Worm (Caenorhabditis elegans) whole organism, young adult: ENCODE data around the gene T01D3.3.

ENCODE experiments used
- C06A6.2 ChIP-seq: fragments of 200-800 bp; sonication (Bioruptor generic); conservative IDR thresholded peaks from 2 replicates; pipeline ENCODE4 v1.3.6; 2022; ENCODE audit warnings: missing genetic modification characterization, missing compliant biosample characterization
- D2030.7 ChIP-seq: fragments of 200-800 bp; sonication (Bioruptor generic); IDR thresholded peaks from 2 replicates; pipeline ENCODE4 v1.3.6; 2022; ENCODE audit warnings: missing genetic modification reagents, missing genetic modification characterization, missing compliant biosample characterization
- F33H1.4 ChIP-seq: fragments of 200-800 bp; sonication (Bioruptor generic); IDR thresholded peaks from 2 replicates; pipeline ENCODE4 v1.3.6; 2022; ENCODE audit warnings: missing genetic modification reagents, missing genetic modification characterization, missing compliant biosample characterization
- F37B4.10 ChIP-seq: fragments of 200-800 bp; sonication (Bioruptor generic); IDR thresholded peaks from 2 replicates; pipeline ENCODE4 v1.3.6; 2022; ENCODE audit warnings: missing genetic modification characterization, missing compliant biosample characterization
- F39B2.1 ChIP-seq: fragments of 200-800 bp; sonication (Bioruptor generic); IDR thresholded peaks from 2 replicates; pipeline ENCODE4 v1.3.6; 2022; ENCODE audit warnings: missing genetic modification reagents, missing genetic modification characterization, missing compliant biosample characterization
- F55B11.4 ChIP-seq: sonication (generic microtip); optimal IDR thresholded peaks from 2 replicates; lab custom pipeline; 2016; ENCODE audit warnings: missing compliant biosample characterization, missing genetic modification characterization, borderline replicate concordance; ENCODE audit not compliant: insufficient read depth
- Y53F4B.3 ChIP-seq: fragments of 200-800 bp; sonication (Bioruptor generic); IDR thresholded peaks from 2 replicates; pipeline ENCODE4 v1.3.6; 2022; ENCODE audit warnings: missing genetic modification reagents, missing genetic modification characterization, missing compliant biosample characterization
- Y56A3A.18 ChIP-seq: fragments of 200-800 bp; sonication (Bioruptor generic); IDR thresholded peaks from 2 replicates; pipeline ENCODE4 v1.3.6; 2022; ENCODE audit warnings: missing genetic modification reagents, missing genetic modification characterization, missing compliant biosample characterization
- Y79H2A.3 ChIP-seq: fragments of 200-800 bp; sonication (Bioruptor generic); conservative IDR thresholded peaks from 2 replicates; pipeline ENCODE4 v1.3.6; 2022; ENCODE audit warnings: missing genetic modification reagents, missing genetic modification characterization, missing compliant biosample characterization
- ZK185.1 ChIP-seq: sonication (generic microtip); optimal IDR thresholded peaks from 2 replicates; lab custom pipeline; 2016; ENCODE audit warnings: mild to moderate bottlenecking, missing genetic modification characterization, missing compliant biosample characterization; ENCODE audit not compliant: poor library complexity, severe bottlenecking
- aptf-3 ChIP-seq: fragments of 200-800 bp; sonication (Bioruptor generic); IDR thresholded peaks from 2 replicates; pipeline ENCODE4 v1.3.6; 2022; ENCODE audit warnings: missing genetic modification characterization, missing compliant biosample characterization
- atf-7 ChIP-seq: sonication (generic microtip); optimal IDR thresholded peaks from 2 replicates; lab custom pipeline; 2017; ENCODE audit warnings: mild to moderate bottlenecking, missing genetic modification characterization, missing compliant biosample characterization
- attf-3 ChIP-seq: fragments of 200-800 bp; sonication (Bioruptor generic); conservative IDR thresholded peaks from 2 replicates; pipeline ENCODE4 v1.3.6; 2022; ENCODE audit warnings: missing genetic modification reagents, missing genetic modification characterization, missing compliant biosample characterization
- attf-5 ChIP-seq: fragments of 200-800 bp; sonication (Bioruptor generic); optimal IDR thresholded peaks from 2 replicates; lab custom pipeline; 2018; ENCODE audit warnings: mild to moderate bottlenecking, missing genetic modification characterization, missing compliant biosample characterization
- bed-2 ChIP-seq: fragments of 200-800 bp; sonication (Bioruptor generic); IDR thresholded peaks from 2 replicates; pipeline ENCODE4 v1.3.6; 2022; ENCODE audit warnings: missing genetic modification reagents, missing genetic modification characterization, missing compliant biosample characterization
- ccch-3 ChIP-seq: fragments of 200-800 bp; sonication (Bioruptor generic); optimal IDR thresholded peaks from 2 replicates; lab custom pipeline; 2018; ENCODE audit warnings: mild to moderate bottlenecking, missing genetic modification characterization, missing compliant biosample characterization
- cebp-2 ChIP-seq: fragments of 200-800 bp; sonication (Bioruptor generic); IDR thresholded peaks from 2 replicates; pipeline ENCODE4 v1.3.6; 2022; ENCODE audit warnings: missing genetic modification characterization, missing compliant biosample characterization
- ceh-27 ChIP-seq: fragments of 200-800 bp; sonication (Bioruptor generic); optimal IDR thresholded peaks from 2 replicates; lab custom pipeline; 2018; ENCODE audit warnings: mild to moderate bottlenecking, missing genetic modification characterization, moderate library complexity, missing compliant biosample characterization
- ceh-40 ChIP-seq: fragments of 200-800 bp; sonication (Bioruptor generic); IDR thresholded peaks from 2 replicates; pipeline ENCODE4 v1.3.6; 2022; ENCODE audit warnings: missing genetic modification characterization, missing compliant biosample characterization
- ceh-79 ChIP-seq: sonication (generic microtip); optimal IDR thresholded peaks from 2 replicates; lab custom pipeline; 2017; ENCODE audit warnings: mild to moderate bottlenecking, missing genetic modification characterization, missing compliant biosample characterization
- dpff-1 ChIP-seq: sonication (generic microtip); optimal IDR thresholded peaks from 2 replicates; lab custom pipeline; 2017; ENCODE audit warnings: mild to moderate bottlenecking, missing genetic modification characterization, missing compliant biosample characterization
- egl-44 ChIP-seq: fragments of 200-800 bp; sonication (Bioruptor generic); IDR thresholded peaks from 2 replicates; pipeline ENCODE4 v1.3.6; 2022; ENCODE audit warnings: missing genetic modification reagents, missing genetic modification characterization, missing compliant biosample characterization
- gei-17 ChIP-seq: fragments of 200-800 bp; sonication (Bioruptor generic); optimal IDR thresholded peaks from 2 replicates; lab custom pipeline; 2018; ENCODE audit warnings: mild to moderate bottlenecking, missing genetic modification characterization, missing compliant biosample characterization
- hmg-1.2 ChIP-seq: fragments of 200-800 bp; sonication (Bioruptor generic); IDR thresholded peaks from 2 replicates; pipeline ENCODE4 v1.3.6; 2022; ENCODE audit warnings: missing genetic modification reagents, missing genetic modification characterization, missing compliant biosample characterization
- hsf-1 ChIP-seq: fragments of 200-800 bp; sonication (Bioruptor generic); IDR thresholded peaks from 2 replicates; pipeline ENCODE4 v1.3.6; 2022; ENCODE audit warnings: missing genetic modification reagents, missing genetic modification characterization, missing compliant biosample characterization
- lin-26 ChIP-seq: fragments of 200-800 bp; sonication (Bioruptor generic); IDR thresholded peaks from 2 replicates; pipeline ENCODE4 v1.3.6; 2022; ENCODE audit warnings: missing genetic modification reagents, missing genetic modification characterization, missing compliant biosample characterization
- lin-54 ChIP-seq: fragments of 200-800 bp; sonication (Bioruptor generic); optimal IDR thresholded peaks from 2 replicates; lab custom pipeline; 2018; ENCODE audit warnings: mild to moderate bottlenecking, missing genetic modification characterization, missing compliant biosample characterization
- lsl-1 ChIP-seq: fragments of 200-800 bp; sonication (Bioruptor generic); optimal IDR thresholded peaks from 2 replicates; lab custom pipeline; 2018; ENCODE audit warnings: mild to moderate bottlenecking, missing genetic modification characterization, moderate library complexity, missing compliant biosample characterization
- madf-10 ChIP-seq: sonication (generic microtip); optimal IDR thresholded peaks from 2 replicates; lab custom pipeline; 2016; ENCODE audit warnings: mild to moderate bottlenecking, missing genetic modification characterization, missing compliant biosample characterization
- madf-6 ChIP-seq: fragments of 200-800 bp; sonication (Bioruptor generic); IDR thresholded peaks from 2 replicates; pipeline ENCODE4 v1.3.6; 2022; ENCODE audit warnings: missing genetic modification reagents, missing genetic modification characterization, missing compliant biosample characterization
- madf-8 ChIP-seq: fragments of 200-800 bp; sonication (Bioruptor generic); conservative IDR thresholded peaks from 2 replicates; pipeline ENCODE4 v1.3.6; 2022; ENCODE audit warnings: missing genetic modification reagents, missing genetic modification characterization, missing compliant biosample characterization
- mcd-1 ChIP-seq: fragments of 200-800 bp; sonication (Bioruptor generic); IDR thresholded peaks from 2 replicates; pipeline ENCODE4 v1.3.6; 2022; ENCODE audit warnings: missing genetic modification reagents, missing genetic modification characterization, missing compliant biosample characterization
- mel-28 ChIP-seq: sonication (generic microtip); optimal IDR thresholded peaks from 2 replicates; lab custom pipeline; 2016; ENCODE audit warnings: borderline replicate concordance, mild to moderate bottlenecking, missing genetic modification characterization, missing compliant biosample characterization
- nhr-120 ChIP-seq: fragments of 200-800 bp; sonication (Bioruptor generic); IDR thresholded peaks from 2 replicates; pipeline ENCODE4 v1.3.6; 2022; ENCODE audit warnings: missing genetic modification characterization, missing compliant biosample characterization
- nhr-80 ChIP-seq: sonication (generic microtip); optimal IDR thresholded peaks from 2 replicates; lab custom pipeline; 2016; ENCODE audit warnings: missing genetic modification characterization, missing compliant biosample characterization
- nhr-90 ChIP-seq: sonication (generic microtip); optimal IDR thresholded peaks from 2 replicates; lab custom pipeline; 2016; ENCODE audit warnings: missing genotype, mild to moderate bottlenecking, missing genetic modification characterization, missing compliant biosample characterization
- pbrm-1 ChIP-seq: fragments of 200-800 bp; sonication (Bioruptor generic); IDR thresholded peaks from 2 replicates; pipeline ENCODE4 v1.3.6; 2022; ENCODE audit warnings: missing genetic modification reagents, missing genetic modification characterization, missing compliant biosample characterization
- repo-1 ChIP-seq: sonication (generic microtip); optimal IDR thresholded peaks from 2 replicates; lab custom pipeline; 2017; ENCODE audit warnings: mild to moderate bottlenecking, missing genetic modification characterization, missing compliant biosample characterization
- sea-2 ChIP-seq: fragments of 200-800 bp; sonication (Bioruptor generic); IDR thresholded peaks from 2 replicates; pipeline ENCODE4 v1.3.6; 2022; ENCODE audit warnings: missing genetic modification characterization, missing compliant biosample characterization
- snpc-1.3 ChIP-seq: sonication (generic microtip); optimal IDR thresholded peaks from 2 replicates; lab custom pipeline; 2017; ENCODE audit warnings: missing genetic modification characterization, mild to moderate bottlenecking, missing compliant biosample characterization, antibody characterized with exemption, moderate library complexity, missing genotype, missing genetic modification reagents; ENCODE audit not compliant: insufficient read depth
- sptf-2 ChIP-seq: fragments of 200-800 bp; sonication (Bioruptor generic); optimal IDR thresholded peaks from 2 replicates; lab custom pipeline; 2018; ENCODE audit warnings: mild to moderate bottlenecking, missing genetic modification characterization, missing compliant biosample characterization
- unc-130 ChIP-seq: sonication (generic microtip); optimal IDR thresholded peaks from 2 replicates; lab custom pipeline; 2016; ENCODE audit warnings: missing genetic modification reagents, missing genetic modification characterization, missing compliant biosample characterization
- unc-62 ChIP-seq: fragments of 150-350 bp; optimal IDR thresholded peaks from 2 replicates; lab custom pipeline; 2014; ENCODE audit warnings: missing biosample characterization, missing genetic modification reagents, missing genetic modification characterization
- xnd-1 ChIP-seq: sonication (generic microtip); optimal IDR thresholded peaks from 2 replicates; lab custom pipeline; 2016; ENCODE audit warnings: missing genotype, missing genetic modification reagents, missing genetic modification characterization, missing compliant biosample characterization
- zim-3 ChIP-seq: sonication (generic microtip); optimal IDR thresholded peaks from 2 replicates; lab custom pipeline; 2017; ENCODE audit warnings: mild to moderate bottlenecking, missing genetic modification characterization, moderate library complexity, missing compliant biosample characterization
- ztf-18 ChIP-seq: sonication (generic microtip); optimal IDR thresholded peaks from 2 replicates; lab custom pipeline; 2016; ENCODE audit warnings: missing genotype, mild to moderate bottlenecking, missing genetic modification characterization, missing compliant biosample characterization
- ztf-28 ChIP-seq: fragments of 200-800 bp; sonication (Bioruptor generic); IDR thresholded peaks from 2 replicates; pipeline ENCODE4 v1.3.6; 2022; ENCODE audit warnings: missing genetic modification reagents, missing genetic modification characterization, missing compliant biosample characterization
- ztf-3 ChIP-seq: fragments of 200-800 bp; sonication (Bioruptor generic); optimal IDR thresholded peaks from 2 replicates; lab custom pipeline; 2018; ENCODE audit warnings: mild to moderate bottlenecking, missing genetic modification characterization, missing compliant biosample characterization

T01D3.3 gene

DNA sequence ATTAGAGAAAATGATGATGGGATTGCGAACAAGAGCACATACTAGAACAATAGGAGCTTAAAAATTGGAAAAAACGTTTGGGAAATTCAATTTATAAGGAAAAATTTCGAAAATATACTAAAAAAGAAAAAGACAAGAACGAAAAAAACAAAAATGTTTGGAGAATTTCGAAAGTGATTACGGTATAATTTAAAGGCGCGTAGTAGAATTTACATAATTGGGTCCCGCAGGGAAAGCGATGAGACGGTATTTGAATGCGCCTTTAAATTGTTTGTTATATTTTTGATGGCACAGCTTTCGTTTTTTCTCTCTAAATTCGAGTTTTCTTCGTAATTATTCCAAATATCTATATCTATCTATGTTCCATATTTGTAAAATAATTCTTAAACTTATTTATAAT lies 44.0 kb upstream of the T01D3.3 start:
- TF ChIP-seq cebp-2 (GFP tag; lab: Robert Waterston, UW) (no peak), atf-7 (no peak), ztf-28 (GFP tag; lab: Robert Waterston, UW) (no peak), egl-44 (GFP tag; lab: Robert Waterston, UW) (no peak), madf-10 (no peak), Y53F4B.3 (no peak), ZK185.1 (tag; lab: Kevin White, UChicago) (no peak), D2030.7 (peak; percentile 42; the same call in 1 of the 2 replicates), Y79H2A.3 (GFP tag; lab: Robert Waterston, UW) (no peak), lin-54 (GFP tag; lab: Kevin White, UChicago) (peak; percentile 37), ceh-79 (tag; lab: Kevin White, UChicago) (no peak), xnd-1 (peak; percentile 80), F33H1.4 (peak; percentile 88), madf-6 (GFP tag; lab: Robert Waterston, UW) (peak; percentile 88), dpff-1 (tag; lab: Kevin White, UChicago) (no peak), sea-2 (GFP tag; lab: Robert Waterston, UW) (no peak), lsl-1 (peak; percentile 90), unc-62 (GFP tag; lab: Kevin White, UChicago) (no peak), madf-8 (peak; percentile 63), lin-26 (GFP tag; lab: Robert Waterston, UW) (no peak), ccch-3 (GFP tag; lab: Kevin White, UChicago) (no peak), mel-28 (tag; lab: Kevin White, UChicago) (no peak), hsf-1 (GFP tag; lab: Robert Waterston, UW) (peak; percentile 16; the same call in 1 of the 2 replicates), Y56A3A.18 (GFP tag; lab: Robert Waterston, UW) (no peak), aptf-3 (GFP tag; lab: Robert Waterston, UW) (no peak), snpc-1.3 (tag; lab: Kevin White, UChicago) (no peak)

ce11 chrV:13660660-13661325 lies 43.3 kb upstream of the T01D3.3 start, which contains the start of gene letm-1:
TSS of gene letm-1 (plus strand) at chrV:13661257.
- no peak for TF ChIP-seq C06A6.2 (GFP tag; lab: Robert Waterston, UW)
- TF ChIP-seq unc-130 (GFP tag; lab: Kevin White, UChicago), result no peak
- no peak for TF ChIP-seq ceh-27 (GFP tag; lab: Kevin White, UChicago)
- TF ChIP-seq gei-17 (GFP tag; lab: Kevin White, UChicago), result no peak
- no peak for TF ChIP-seq bed-2 (GFP tag; lab: Robert Waterston, UW)
- peak; percentile 15; the same call in 1 of the 2 replicates for TF ChIP-seq lin-26 (GFP tag; lab: Robert Waterston, UW)
- TF ChIP-seq madf-6 (GFP tag; lab: Robert Waterston, UW), result 0 out of 2 replicates have a peak, but pooled peaks have one; percentile 18
- TF ChIP-seq F55B11.4 (tag; lab: Kevin White, UChicago), result no peak
- TF ChIP-seq F37B4.10 (GFP tag; lab: Robert Waterston, UW), result no peak
- TF ChIP-seq ceh-40 (GFP tag; lab: Robert Waterston, UW), result no peak
- TF ChIP-seq Y56A3A.18 (GFP tag; lab: Robert Waterston, UW), result no peak
- no peak for TF ChIP-seq F33H1.4
- no peak for TF ChIP-seq nhr-90 (tag; lab: Kevin White, UChicago)
- TF ChIP-seq egl-44 (GFP tag; lab: Robert Waterston, UW), result no peak
- no peak for TF ChIP-seq attf-3 (GFP tag; lab: Robert Waterston, UW)
- 0 out of 2 replicates have a peak, but pooled peaks have one; percentile 24 for TF ChIP-seq pbrm-1 (GFP tag; lab: Robert Waterston, UW)
- peak; percentile 15 for TF ChIP-seq ztf-18
- TF ChIP-seq zim-3 (tag; lab: Kevin White, UChicago), result no peak
- TF ChIP-seq sptf-2 (GFP tag; lab: Kevin White, UChicago), result no peak
- no peak for TF ChIP-seq F39B2.1 (GFP tag; lab: Robert Waterston, UW)
- no peak for TF ChIP-seq hmg-1.2
- TF ChIP-seq repo-1 (tag; lab: Kevin White, UChicago), result no peak
- peak; percentile 21 for TF ChIP-seq attf-5 (GFP tag; lab: Kevin White, UChicago)
- TF ChIP-seq nhr-80 (tag; lab: Kevin White, UChicago), result peak; percentile 51
- TF ChIP-seq ztf-3 (GFP tag; lab: Kevin White, UChicago), result no peak
- peak; percentile 14; the same call in 1 of the 2 replicates for TF ChIP-seq mcd-1 (GFP tag; lab: Robert Waterston, UW)
- no peak for TF ChIP-seq nhr-120
